Fruit fly (Drosophila melanogaster): ENCODE data around the gene Poxm.

- no peak for TF ChIP-seq rn (GFP tag; IDR thresholded peaks at IDR 0.05)
- no peak for TF ChIP-seq CG12605 (GFP tag; IDR thresholded peaks at IDR 0.05)
- no peak for TF ChIP-seq fd96Ca (GFP tag; IDR thresholded peaks at IDR 0.05)
- TF ChIP-seq CG13204 (GFP tag; optimal IDR thresholded peaks at IDR 0.05): no peak
- TF ChIP-seq CG10348 (GFP tag; IDR thresholded peaks at IDR 0.05): no peak
These were observed 45.9 kb downstream of the Poxm start, which contains the start of gene Nazo for dm6 chr3R:8287697-8288096.
